Fruit fly (Drosophila melanogaster) whole organism, wandering third instar larva: ENCODE measurements around the gene CG12299.

Source experiments
- Abd-B ChIP-seq: fragments of >200 bp; optimal IDR thresholded peaks from 2 replicates; lab custom pipeline; 2017; ENCODE audit warnings: missing biosample characterization, missing genetic modification characterization
- CG9705 ChIP-seq: fragments of 200-800 bp; sonication (Bioruptor generic); optimal IDR thresholded peaks from 2 replicates; lab custom pipeline; 2018; ENCODE audit warnings: missing biosample characterization, mild to moderate bottlenecking, missing genetic modification characterization
- CrebA ChIP-seq: fragments of 200-800 bp; sonication (Bioruptor generic); optimal IDR thresholded peaks from 2 replicates; lab custom pipeline; 2016; ENCODE audit warnings: missing biosample characterization, mild to moderate bottlenecking, missing genetic modification characterization, borderline replicate concordance
- Dfd ChIP-seq: fragments of >200 bp; optimal IDR thresholded peaks from 2 replicates; lab custom pipeline; 2017; ENCODE audit warnings: missing biosample characterization, missing genetic modification characterization
- Dif ChIP-seq: fragments of 200-275, 200-300 bp; sonication (Bioruptor generic); optimal IDR thresholded peaks from 2 replicates; lab custom pipeline; 2018; ENCODE audit warnings: missing biosample characterization, missing genetic modification characterization; ENCODE audit not compliant: partially characterized antibody
- GATAd ChIP-seq: sonication (Bioruptor generic); optimal IDR thresholded peaks from 2 replicates; lab custom pipeline; 2016; ENCODE audit warnings: missing biosample characterization, missing genetic modification characterization
- HLH106 ChIP-seq: fragments of 200-800 bp; optimal IDR thresholded peaks from 3 replicates; lab custom pipeline; 2019; ENCODE audit warnings: missing biosample characterization, mild to moderate bottlenecking, missing genetic modification characterization, moderate library complexity
- Hr78 ChIP-seq: fragments of >200 bp; optimal IDR thresholded peaks from 2 replicates; lab custom pipeline; 2017; ENCODE audit warnings: missing biosample characterization, missing genetic modification characterization
- Hr83 ChIP-seq: fragments of 200-300 bp; sonication (Bioruptor generic); optimal IDR thresholded peaks from 2 replicates; lab custom pipeline; 2016; ENCODE audit warnings: missing biosample characterization, mild to moderate bottlenecking, missing genetic modification characterization, moderate library complexity; ENCODE audit not compliant: poor library complexity, severe bottlenecking
- Mio ChIP-seq: sonication (Bioruptor generic); optimal IDR thresholded peaks from 2 replicates; lab custom pipeline; 2016; ENCODE audit warnings: missing biosample characterization, missing genetic modification characterization
- Myc ChIP-seq: fragments of >200 bp; optimal IDR thresholded peaks from 2 replicates; lab custom pipeline; 2017
- N ChIP-seq: fragments of >200 bp; optimal IDR thresholded peaks from 2 replicates; lab custom pipeline; 2018; ENCODE audit warnings: missing biosample characterization, missing external identifiers, missing genetic modification characterization
- OdsH ChIP-seq: fragments of 200-800 bp; sonication (Bioruptor generic); optimal IDR thresholded peaks from 2 replicates; lab custom pipeline; 2016; ENCODE audit warnings: missing biosample characterization, mild to moderate bottlenecking, missing genetic modification characterization
- Rel ChIP-seq, 2 experiments: fragments of 200-800 bp; sonication (Bioruptor generic) in 1 of 2; optimal IDR thresholded peaks; 2 replicates in 1 of 2; 3 replicates in 1 of 2; lab custom pipeline; 2016 to 2019; ENCODE audit warnings: mild to moderate bottlenecking in 2 of 2, missing biosample characterization in 2 of 2, missing genetic modification characterization in 2 of 2, moderate library complexity in 1 of 2
- Sp1 ChIP-seq: fragments of 200-800 bp; sonication (Bioruptor generic); optimal IDR thresholded peaks from 3 replicates; lab custom pipeline; 2019; ENCODE audit warnings: missing biosample characterization, mild to moderate bottlenecking, missing genetic modification characterization, moderate library complexity
- Vsx2 ChIP-seq: fragments of 200-300, 225-300 bp; sonication (Bioruptor generic); optimal IDR thresholded peaks from 2 replicates; lab custom pipeline; 2018; ENCODE audit warnings: missing biosample characterization, missing genetic modification characterization; ENCODE audit not compliant: partially characterized antibody
- br ChIP-seq: fragments of 200-800 bp; sonication (Bioruptor generic); optimal IDR thresholded peaks from 2 replicates; lab custom pipeline; 2016; ENCODE audit warnings: missing biosample characterization, missing genetic modification characterization
- dl ChIP-seq, 2 experiments: fragments of 175-275, 200-275 bp in 1 of 2; fragments of 200-275 bp in 1 of 2; sonication (Bioruptor generic); optimal IDR thresholded peaks; lab custom pipeline; 2018; ENCODE audit warnings: mild to moderate bottlenecking in 2 of 2, missing biosample characterization in 2 of 2, missing genetic modification characterization in 2 of 2, moderate library complexity in 2 of 2; ENCODE audit not compliant: partially characterized antibody in 2 of 2, insufficient read depth in 1 of 2
- dmrt93B ChIP-seq: fragments of 200-800 bp; sonication (Bioruptor generic); optimal IDR thresholded peaks from 2 replicates; lab custom pipeline; 2018; ENCODE audit warnings: missing biosample characterization, mild to moderate bottlenecking, missing genetic modification characterization
- ey ChIP-seq: fragments of 200-800 bp; sonication (Bioruptor generic); optimal IDR thresholded peaks from 2 replicates; lab custom pipeline; 2016; ENCODE audit warnings: missing biosample characterization, missing genetic modification characterization
- foxo ChIP-seq, 2 experiments: fragments of 200-800 bp; sonication (Bioruptor generic); optimal IDR thresholded peaks; 2 replicates in 1 of 2; 3 replicates in 1 of 2; lab custom pipeline; 2016 to 2017; ENCODE audit warnings: missing biosample characterization in 2 of 2, missing genetic modification characterization in 2 of 2
- fru ChIP-seq: fragments of 200-800 bp; sonication (Bioruptor generic); optimal IDR thresholded peaks from 3 replicates; lab custom pipeline; 2016; ENCODE audit warnings: missing biosample characterization, mild to moderate bottlenecking, missing genetic modification characterization
- h ChIP-seq: fragments of 200-800 bp; sonication (Bioruptor generic); optimal IDR thresholded peaks from 3 replicates; lab custom pipeline; 2016; ENCODE audit warnings: missing biosample characterization, mild to moderate bottlenecking, missing genetic modification characterization
- jim ChIP-seq: fragments of 175-275, 200-325 bp; sonication (Bioruptor generic); optimal IDR thresholded peaks from 2 replicates; lab custom pipeline; 2016; ENCODE audit warnings: missing biosample characterization, mild to moderate bottlenecking, missing genetic modification characterization
- lola ChIP-seq: fragments of >200 bp; optimal IDR thresholded peaks from 2 replicates; lab custom pipeline; 2017; ENCODE audit warnings: missing biosample characterization, missing genetic modification characterization
- pan ChIP-seq: fragments of >200 bp; optimal IDR thresholded peaks from 2 replicates; lab custom pipeline; 2017
- psq ChIP-seq: fragments of 200-800 bp; sonication (Bioruptor generic); optimal IDR thresholded peaks from 3 replicates; lab custom pipeline; 2017; ENCODE audit warnings: missing biosample characterization, mild to moderate bottlenecking, missing genetic modification characterization, moderate library complexity
- sage ChIP-seq: fragments of 200-800 bp; sonication (Bioruptor generic); optimal IDR thresholded peaks from 2 replicates; lab custom pipeline; 2016; ENCODE audit warnings: missing biosample characterization, mild to moderate bottlenecking, missing genetic modification characterization
- sv ChIP-seq: fragments of 200-800 bp; sonication (Bioruptor generic); optimal IDR thresholded peaks from 3 replicates; lab custom pipeline; 2016; ENCODE audit warnings: missing biosample characterization, missing genetic modification characterization
- tai ChIP-seq: sonication (Bioruptor generic); optimal IDR thresholded peaks from 2 replicates; lab custom pipeline; 2016; ENCODE audit warnings: missing biosample characterization, missing genetic modification characterization
- usp ChIP-seq: fragments of >200 bp; optimal IDR thresholded peaks from 2 replicates; lab custom pipeline; 2017; ENCODE audit warnings: missing biosample characterization, missing genetic modification characterization
- woc ChIP-seq: sonication (Bioruptor generic); optimal IDR thresholded peaks from 2 replicates; lab custom pipeline; 2016; ENCODE audit warnings: missing biosample characterization, mild to moderate bottlenecking, missing genetic modification characterization

CG12299 gene

dm6 chr2L:10689221-10690034 is 47.7 kb upstream of the CG12299 start, which contains the start of gene CG7294:
Gene CG7294 (minus strand): TSS chr2L:10689271.
- TF ChIP-seq GATAd (GFP tag; lab: Kevin White, UChicago) (no peak), fru (no peak), Abd-B (GFP tag; lab: Kevin White, UChicago) (no peak), Rel (GFP tag; optimal IDR thresholded peaks at IDR 0.05; lab: Kevin White, UChicago) (no peak), Rel (tag; optimal IDR thresholded peaks at IDR 0.05; lab: Kevin White, UChicago) (peak; percentile 84)

- TF ChIP-seq Vsx2 (GFP tag; lab: Kevin White, UChicago), result no peak
- no peak for TF ChIP-seq CrebA (GFP tag; lab: Kevin White, UChicago)
- no peak for TF ChIP-seq Hr83 (GFP tag; lab: Kevin White, UChicago)
- peak; percentile 56 for TF ChIP-seq Dfd
- no peak for TF ChIP-seq GATAd (GFP tag; lab: Kevin White, UChicago)
Observed at dm6 chr2L:10693018-10693417, 44.1 kb upstream of the CG12299 start.

DNA sequence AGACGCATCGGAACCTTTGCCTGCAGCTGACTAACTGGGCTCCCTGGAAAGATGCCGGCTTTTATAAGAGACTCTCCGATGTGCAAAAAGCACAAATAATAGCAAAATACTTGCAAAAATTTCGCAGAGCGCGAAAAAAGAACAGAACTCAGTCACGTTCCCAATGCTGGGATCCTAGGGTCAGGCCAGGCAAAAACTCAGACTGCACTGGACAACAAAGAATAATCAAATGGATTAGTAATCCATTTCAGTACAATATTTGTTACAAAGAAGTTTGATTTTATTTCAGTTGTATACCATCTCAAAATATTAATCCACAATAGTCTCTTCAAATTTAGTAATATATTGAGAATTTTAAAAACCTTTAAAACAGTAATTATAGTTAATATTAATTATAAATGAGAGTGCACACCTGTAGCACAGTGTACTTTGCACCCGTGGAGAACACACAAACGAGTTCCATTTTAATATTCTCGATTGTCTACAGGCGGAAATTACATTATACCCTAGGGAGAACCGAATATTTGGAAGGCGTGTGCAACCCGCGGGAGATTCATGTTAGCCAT is 43.0 kb upstream of the CG12299 start, which contains the start of gene CG17108:
Gene CG17108 (minus strand): TSS at position 51 of the 566 bp plus-strand sequence.
- TF ChIP-seq Rel (GFP tag; optimal IDR thresholded peaks at IDR 0.05; lab: Kevin White, UChicago), result no peak
- TF ChIP-seq Rel (tag; optimal IDR thresholded peaks at IDR 0.05; lab: Kevin White, UChicago), result no peak
- no peak for TF ChIP-seq br

DNA sequence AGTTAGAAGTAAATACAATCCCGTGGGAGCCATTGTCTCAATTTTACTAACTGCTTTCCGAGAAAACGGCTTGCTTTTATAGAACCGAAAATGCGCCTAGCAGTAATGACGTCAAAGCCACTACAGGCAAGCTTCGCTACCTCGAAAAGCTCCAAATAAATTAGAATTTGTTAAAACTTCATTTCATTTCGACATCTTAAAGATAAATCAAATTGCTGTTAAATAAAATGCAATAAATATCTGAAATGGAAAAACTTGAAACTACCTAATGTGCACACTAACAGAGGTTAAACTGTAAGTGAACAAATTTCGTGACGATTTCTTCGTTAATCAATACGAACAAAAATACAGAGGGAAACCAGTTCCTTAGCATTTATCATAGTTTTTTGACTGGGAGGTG is 39.2 kb upstream of the CG12299 start, which contains the start of gene CG7300:
Gene CG7300 (minus strand): TSS at position 52 of the 400 bp plus-strand sequence.
- TF ChIP-seq lola (GFP tag; lab: Kevin White, UChicago) (no peak), h (GFP tag; lab: Kevin White, UChicago) (peak; percentile 13), CrebA (GFP tag; lab: Kevin White, UChicago) (no peak), CG9705 (no peak), Dif (no peak), N (GFP tag; lab: Kevin White, UChicago) (no peak), GATAd (GFP tag; lab: Kevin White, UChicago) (no peak), HLH106 (tag; lab: Kevin White, UChicago) (no peak), Mio (GFP tag; lab: Kevin White, UChicago) (no peak), fru (no peak), sv (GFP tag; lab: Kevin White, UChicago) (peak; percentile 8), psq (no peak), ey (GFP tag; lab: Kevin White, UChicago) (no peak)
- TF ChIP-seq, all 38 proteins: peak for 2

dm6 chr2L:10701499-10702062 is 35.6 kb upstream of the CG12299 start, which contains the start of gene Lip1:
Gene Lip1 (minus strand): TSS chr2L:10701544.
- TF ChIP-seq sage (GFP tag; lab: Kevin White, UChicago), result no peak
- no peak for TF ChIP-seq HLH106 (tag; lab: Kevin White, UChicago)
- no peak for TF ChIP-seq h (GFP tag; lab: Kevin White, UChicago)
- TF ChIP-seq CrebA (GFP tag; lab: Kevin White, UChicago), result no peak
- no peak for TF ChIP-seq fru
- no peak for TF ChIP-seq Hr78 (GFP tag; lab: Kevin White, UChicago)
- no peak for TF ChIP-seq woc (GFP tag; lab: Kevin White, UChicago)
- TF ChIP-seq Rel (GFP tag; optimal IDR thresholded peaks at IDR 0.05; lab: Kevin White, UChicago), result no peak
- TF ChIP-seq Rel (tag; optimal IDR thresholded peaks at IDR 0.05; lab: Kevin White, UChicago), result no peak

DNA sequence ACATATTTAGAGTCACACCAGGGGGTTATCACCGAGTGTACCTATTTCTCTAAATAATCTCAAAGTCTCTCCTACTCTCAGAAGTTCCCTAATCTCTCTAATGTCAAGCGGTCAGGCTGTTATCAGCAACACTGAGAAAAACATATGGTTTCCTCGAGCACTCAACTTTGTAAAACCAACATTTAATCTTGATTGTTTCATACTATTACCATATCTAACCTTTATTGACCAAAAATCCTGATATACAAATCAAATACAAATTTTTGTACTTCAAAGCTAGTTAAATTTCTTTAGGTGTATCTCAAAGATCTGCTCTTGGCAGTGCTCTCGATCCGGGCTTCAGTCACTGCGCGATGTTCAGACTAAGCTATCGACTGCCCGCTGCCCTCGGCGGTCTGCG is 33.9 kb upstream of the CG12299 start, which contains the start of gene CG6415:
Gene CG6415 (plus strand): TSS at position 341 of the 400 bp plus-strand sequence.
- peak; percentile 92 for TF ChIP-seq h (GFP tag; lab: Kevin White, UChicago)
- no peak for TF ChIP-seq Mio (GFP tag; lab: Kevin White, UChicago)
- TF ChIP-seq Myc (lab: Kevin White, UChicago), result no peak
- peak; percentile 52 for TF ChIP-seq sv (GFP tag; lab: Kevin White, UChicago)
- TF ChIP-seq usp (GFP tag; lab: Kevin White, UChicago), result no peak
- peak; percentile 84 for TF ChIP-seq OdsH (GFP tag; lab: Kevin White, UChicago)
- TF ChIP-seq Vsx2 (GFP tag; lab: Kevin White, UChicago), result no peak
- TF ChIP-seq CG9705, result no peak
- TF ChIP-seq Dfd, result no peak
- TF ChIP-seq Hr78 (GFP tag; lab: Kevin White, UChicago), result no peak
- TF ChIP-seq br, result peak; percentile 81
- TF ChIP-seq jim (GFP tag; lab: Kevin White, UChicago), result no peak
- TF ChIP-seq dl (GFP tag; optimal IDR thresholded peaks at IDR 0.05; lab: Kevin White, UChicago; ENCODE audit: insufficient read depth in 1 of 2, partially characterized antibody in 2 of 2), result no peak
- TF ChIP-seq Sp1 (GFP tag; lab: Kevin White, UChicago), result peak; percentile 67
- TF ChIP-seq woc (GFP tag; lab: Kevin White, UChicago), result peak; percentile 35
- TF ChIP-seq psq, result peak; percentile 55
- peak; percentile 56 for TF ChIP-seq dmrt93B (GFP tag; lab: Kevin White, UChicago)
- TF ChIP-seq GATAd (GFP tag; lab: Kevin White, UChicago), result no peak
- TF ChIP-seq foxo (GFP tag; optimal IDR thresholded peaks at IDR 0.05; lab: Kevin White, UChicago), result peak; percentile 9 to 81
- no peak for TF ChIP-seq pan (lab: Kevin White, UChicago)
- TF ChIP-seq HLH106 (tag; lab: Kevin White, UChicago), result peak; percentile 82
- no peak for TF ChIP-seq sage (GFP tag; lab: Kevin White, UChicago)
- TF ChIP-seq tai, result no peak
- TF ChIP-seq Abd-B (GFP tag; lab: Kevin White, UChicago), result no peak
- TF ChIP-seq N (GFP tag; lab: Kevin White, UChicago), result no peak
